Comparison of ENCODE assay signal across 1 fruit fly cellular context in the genomic region with DNA sequence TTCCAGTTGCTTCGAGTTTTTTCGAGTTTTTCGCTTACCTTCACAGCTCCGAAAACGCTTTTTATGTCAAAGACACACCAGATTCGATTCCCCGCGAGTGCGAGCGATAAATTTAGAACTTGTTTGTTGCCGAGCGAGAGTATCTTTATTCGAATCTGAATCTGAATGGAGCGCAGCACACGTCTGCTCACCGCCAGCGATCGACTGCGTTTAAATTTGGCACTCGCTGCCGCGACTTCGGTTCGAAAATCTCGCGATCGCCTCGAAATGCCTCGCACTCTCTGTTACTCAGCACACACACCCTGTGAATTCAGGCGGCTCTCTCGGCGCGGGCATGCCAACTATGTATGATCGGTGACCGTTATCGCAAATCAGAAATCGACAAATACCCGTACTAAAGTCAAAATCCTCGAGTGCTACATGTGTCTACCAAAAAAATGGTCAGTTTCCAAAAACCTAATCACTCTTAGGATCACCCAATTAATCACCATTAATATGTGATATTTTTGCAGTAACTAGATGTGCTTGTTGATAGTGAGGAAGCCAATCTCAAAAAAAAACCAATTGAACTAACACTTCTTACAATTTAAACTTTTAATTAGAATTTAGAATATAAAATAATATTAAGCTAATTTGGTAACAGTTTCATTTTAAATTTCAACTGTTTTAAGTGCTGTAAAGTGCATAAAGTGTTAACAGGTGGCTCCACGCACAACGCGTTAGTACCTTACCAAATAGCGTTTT.
TF ChIP-seq lines count a peak whose summit lies in the region.

A gene (minus strand): TSS at position 216 of the 744 bp plus-strand sequence.

TF ChIP-seq in whole organism, embryonic, 481 proteins besides CTCF, POLR2A, EP300 and RAD21 (continued from another document and continues in another):
- 0 out of 2 replicates have a peak, but pooled peaks have one; percentile 25 for TF ChIP-seq danr (GFP tag; IDR thresholded peaks at IDR 0.05; lab: Robert Waterston, UW)
- no peak for TF ChIP-seq croc (GFP tag; conservative IDR thresholded peaks at IDR 0.05; lab: Robert Waterston, UW)
- peak; percentile 75 for TF ChIP-seq cwo (GFP tag; optimal IDR thresholded peaks at IDR 0.05; lab: Kevin White, UChicago)
- TF ChIP-seq stc (GFP tag; IDR thresholded peaks at IDR 0.05; lab: Robert Waterston, UW): no peak
- TF ChIP-seq hbn (GFP tag; IDR thresholded peaks at IDR 0.05; lab: Robert Waterston, UW; ENCODE audit: partially characterized antibody): no peak
- TF ChIP-seq Hr51 (GFP tag; optimal IDR thresholded peaks at IDR 0.05; lab: Kevin White, UChicago): peak; percentile 27
- no peak for TF ChIP-seq hkb (optimal IDR thresholded peaks at IDR 0.05; lab: Kevin White, UChicago)
- peak; percentile 53 for TF ChIP-seq hkb (GFP tag; IDR thresholded peaks at IDR 0.05; lab: Robert Waterston, UW)
- TF ChIP-seq CG14667 (GFP tag; IDR thresholded peaks at IDR 0.05; lab: Robert Waterston, UW): peak; percentile 6; the same call in 1 of the 2 replicates
- TF ChIP-seq HmgD (GFP tag; optimal IDR thresholded peaks at IDR 0.05; lab: Kevin White, UChicago): peak; percentile 3
- TF ChIP-seq nmo (GFP tag; optimal IDR thresholded peaks at IDR 0.05; lab: Kevin White, UChicago): peak; percentile 54
- no peak for TF ChIP-seq gcm2 (GFP tag; optimal IDR thresholded peaks at IDR 0.05; lab: Kevin White, UChicago)
- peak in 1 of 2 experiments; percentile 2 for TF ChIP-seq chif (GFP tag; optimal IDR thresholded peaks at IDR 0.05; lab: Kevin White, UChicago)
- TF ChIP-seq NC2β (GFP tag; optimal IDR thresholded peaks at IDR 0.05; lab: Kevin White, UChicago): no peak
- TF ChIP-seq Antp (GFP tag; optimal IDR thresholded peaks at IDR 0.05; lab: Kevin White, UChicago): no peak
- TF ChIP-seq CG6813 (GFP tag; optimal IDR thresholded peaks at IDR 0.05; lab: Kevin White, UChicago): peak; percentile 48
- TF ChIP-seq H15 (GFP tag; IDR thresholded peaks at IDR 0.05; lab: Robert Waterston, UW): no peak
- TF ChIP-seq CG18262 (tag; optimal IDR thresholded peaks at IDR 0.05; lab: Kevin White, UChicago): no peak
- no peak for TF ChIP-seq tx (GFP tag; optimal IDR thresholded peaks at IDR 0.05; lab: Kevin White, UChicago)
- TF ChIP-seq Optix (GFP tag; IDR thresholded peaks at IDR 0.05; lab: Robert Waterston, UW): 0 out of 3 replicates have a peak, but pooled peaks have one; percentile 5
- no peak for TF ChIP-seq lov (optimal IDR thresholded peaks at IDR 0.05; lab: Kevin White, UChicago)
- TF ChIP-seq lov (GFP tag; IDR thresholded peaks at IDR 0.05; lab: Robert Waterston, UW): 0 out of 3 replicates have a peak, but pooled peaks have one; percentile 55
- peak; percentile 33; the same call in 1 of the 2 replicates for TF ChIP-seq CG43689 (GFP tag; IDR thresholded peaks at IDR 0.05; lab: Robert Waterston, UW)
- TF ChIP-seq gro (GFP tag; optimal IDR thresholded peaks at IDR 0.05; lab: Kevin White, UChicago): no peak
- peak; percentile 5 for TF ChIP-seq CG1529 (GFP tag; optimal IDR thresholded peaks at IDR 0.05; lab: Kevin White, UChicago)
- TF ChIP-seq Kr (GFP tag; optimal IDR thresholded peaks at IDR 0.05; lab: Kevin White, UChicago): no peak
- TF ChIP-seq CG6683 (GFP tag; optimal IDR thresholded peaks at IDR 0.05; lab: Kevin White, UChicago): no peak
- TF ChIP-seq CG10654 (GFP tag; optimal IDR thresholded peaks at IDR 0.05; lab: Kevin White, UChicago): no peak
- TF ChIP-seq CG11398 (GFP tag; optimal IDR thresholded peaks at IDR 0.05; lab: Kevin White, UChicago): no peak
- TF ChIP-seq CG10366 (GFP tag; IDR thresholded peaks at IDR 0.05; lab: Robert Waterston, UW): peak; percentile 31
- peak; percentile 51 for TF ChIP-seq lbe (GFP tag; optimal IDR thresholded peaks at IDR 0.05; lab: Kevin White, UChicago)
- TF ChIP-seq CG31365 (tag; optimal IDR thresholded peaks at IDR 0.05; lab: Kevin White, UChicago): no peak
- TF ChIP-seq CG18599 (GFP tag; optimal IDR thresholded peaks at IDR 0.05; lab: Kevin White, UChicago): peak; percentile 38
- TF ChIP-seq CG15601 (tag; optimal IDR thresholded peaks at IDR 0.05; lab: Kevin White, UChicago): peak; percentile 0
- TF ChIP-seq CG11504 (tag; optimal IDR thresholded peaks at IDR 0.05; lab: Kevin White, UChicago): peak; percentile 40
- TF ChIP-seq slou (GFP tag; optimal IDR thresholded peaks at IDR 0.05; lab: Kevin White, UChicago): no peak
- TF ChIP-seq cato (GFP tag; optimal IDR thresholded peaks at IDR 0.05; lab: Kevin White, UChicago; ENCODE audit: borderline replicate concordance): no peak
- TF ChIP-seq ftz-f1 (GFP tag; optimal IDR thresholded peaks at IDR 0.05; lab: Kevin White, UChicago): no peak
- TF ChIP-seq CG1602 (GFP tag; optimal IDR thresholded peaks at IDR 0.05; lab: Kevin White, UChicago): no peak
- TF ChIP-seq HHEX (GFP tag; optimal IDR thresholded peaks at IDR 0.05; lab: Kevin White, UChicago): no peak
- TF ChIP-seq onecut (GFP tag; IDR thresholded peaks at IDR 0.05; lab: Robert Waterston, UW): 0 out of 2 replicates have a peak, but pooled peaks have one; percentile 28
- TF ChIP-seq dimm (GFP tag; IDR thresholded peaks at IDR 0.05; lab: Robert Waterston, UW): no peak
- peak; percentile 61; the same call in 1 of the 2 replicates for TF ChIP-seq CG5953 (GFP tag; IDR thresholded peaks at IDR 0.05; lab: Robert Waterston, UW)
- peak; percentile 41; the same call in 1 of the 3 replicates for TF ChIP-seq CG14860 (GFP tag; IDR thresholded peaks at IDR 0.05; lab: Robert Waterston, UW; ENCODE audit: partially characterized antibody)
- TF ChIP-seq amos (GFP tag; IDR thresholded peaks at IDR 0.05; lab: Robert Waterston, UW; ENCODE audit: partially characterized antibody): peak; percentile 51; the same call in 1 of the 2 replicates
- peak; percentile 80 for TF ChIP-seq CG32532 (GFP tag; IDR thresholded peaks at IDR 0.05; lab: Robert Waterston, UW)
- peak; percentile 50; the same call in 1 of the 2 replicates for TF ChIP-seq E2f1 (GFP tag; IDR thresholded peaks at IDR 0.05; lab: Robert Waterston, UW)
- TF ChIP-seq row (GFP tag; IDR thresholded peaks at IDR 0.05; lab: Robert Waterston, UW): peak; percentile 83
- TF ChIP-seq CG32767 (GFP tag; IDR thresholded peaks at IDR 0.05; lab: Robert Waterston, UW): peak; percentile 30; the same call in 1 of the 2 replicates
- peak; percentile 52; the same call in 1 of the 2 replicates for TF ChIP-seq tna (GFP tag; IDR thresholded peaks at IDR 0.05; lab: Robert Waterston, UW; ENCODE audit: partially characterized antibody)
- TF ChIP-seq Poxn (GFP tag; IDR thresholded peaks at IDR 0.05; lab: Robert Waterston, UW): no peak
- no peak for TF ChIP-seq maf-S (GFP tag; optimal IDR thresholded peaks at IDR 0.05; lab: Kevin White, UChicago)
- TF ChIP-seq NFAT (GFP tag; IDR thresholded peaks at IDR 0.05; lab: Robert Waterston, UW): peak; percentile 70
- no peak for TF ChIP-seq Dll (GFP tag; IDR thresholded peaks at IDR 0.05; lab: Robert Waterston, UW; ENCODE audit: partially characterized antibody)
- no peak for TF ChIP-seq Spps (tag; optimal IDR thresholded peaks at IDR 0.05; lab: Kevin White, UChicago)
- no peak for TF ChIP-seq ewg (GFP tag; optimal IDR thresholded peaks at IDR 0.05; lab: Kevin White, UChicago)
- peak; percentile 29; the same call in 1 of the 3 replicates for TF ChIP-seq sr (GFP tag; IDR thresholded peaks at IDR 0.05; lab: Robert Waterston, UW)
- TF ChIP-seq insv (GFP tag; optimal IDR thresholded peaks at IDR 0.05; lab: Kevin White, UChicago): peak in 1 of 2 experiments; percentile 51
- no peak for TF ChIP-seq Fer2 (tag; optimal IDR thresholded peaks at IDR 0.05; lab: Kevin White, UChicago)
- peak; percentile 48; the same call in 1 of the 3 replicates for TF ChIP-seq CG11695 (GFP tag; IDR thresholded peaks at IDR 0.05; lab: Robert Waterston, UW)
- peak; percentile 16 for TF ChIP-seq Sox102F (GFP tag; optimal IDR thresholded peaks at IDR 0.05; lab: Kevin White, UChicago)
- peak; percentile 93 for TF ChIP-seq trem (tag; optimal IDR thresholded peaks at IDR 0.05; lab: Kevin White, UChicago)
- TF ChIP-seq CG6175 (GFP tag; IDR thresholded peaks at IDR 0.05; lab: Robert Waterston, UW): peak; percentile 44; the same call in 1 of the 3 replicates
- peak; percentile 38 for TF ChIP-seq CG12391 (tag; optimal IDR thresholded peaks at IDR 0.05; lab: Kevin White, UChicago)
- TF ChIP-seq CG3065 (GFP tag; optimal IDR thresholded peaks at IDR 0.05; lab: Kevin White, UChicago): no peak
- TF ChIP-seq CG17359 (tag; optimal IDR thresholded peaks at IDR 0.05; lab: Kevin White, UChicago): peak; percentile 11
- TF ChIP-seq disco-r (GFP tag; optimal IDR thresholded peaks at IDR 0.05; lab: Kevin White, UChicago): peak; percentile 48
- TF ChIP-seq ham (GFP tag; IDR thresholded peaks at IDR 0.05; lab: Robert Waterston, UW): no peak
- TF ChIP-seq CG10321 (GFP tag; IDR thresholded peaks at IDR 0.05; lab: Robert Waterston, UW): no peak
- TF ChIP-seq CG3838 (GFP tag; optimal IDR thresholded peaks at IDR 0.05; lab: Kevin White, UChicago): no peak
- TF ChIP-seq Chrac-16 (GFP tag; optimal IDR thresholded peaks at IDR 0.05; lab: Kevin White, UChicago): no peak
- TF ChIP-seq CG18764 (GFP tag; optimal IDR thresholded peaks at IDR 0.05; lab: Kevin White, UChicago): no peak
- TF ChIP-seq CG4404 (GFP tag; IDR thresholded peaks at IDR 0.05; lab: Robert Waterston, UW): no peak
- no peak for TF ChIP-seq CG16815 (GFP tag; optimal IDR thresholded peaks at IDR 0.05; lab: Kevin White, UChicago)
- peak; percentile 33 for TF ChIP-seq CG2678 (tag; optimal IDR thresholded peaks at IDR 0.05; lab: Kevin White, UChicago)
- TF ChIP-seq tll (GFP tag; optimal IDR thresholded peaks at IDR 0.05; lab: Kevin White, UChicago): peak in 1 of 2 experiments; percentile 4
- no peak for TF ChIP-seq ems (GFP tag; optimal IDR thresholded peaks at IDR 0.05; lab: Kevin White, UChicago)
- peak; percentile 27; the same call in 1 of the 2 replicates for TF ChIP-seq CG11085 (GFP tag; IDR thresholded peaks at IDR 0.05; lab: Robert Waterston, UW)
- peak; percentile 19 for TF ChIP-seq ash1 (GFP tag; optimal IDR thresholded peaks at IDR 0.05; lab: Kevin White, UChicago)
- TF ChIP-seq CG13296 (GFP tag; optimal IDR thresholded peaks at IDR 0.05; lab: Kevin White, UChicago): peak; percentile 56
- no peak for TF ChIP-seq CG9876 (GFP tag; optimal IDR thresholded peaks at IDR 0.05; lab: Kevin White, UChicago)
- no peak for TF ChIP-seq CG12744 (GFP tag; optimal IDR thresholded peaks at IDR 0.05; lab: Kevin White, UChicago)
- TF ChIP-seq ind (GFP tag; optimal IDR thresholded peaks at IDR 0.05; lab: Kevin White, UChicago): peak; percentile 51
- TF ChIP-seq CG12155 (GFP tag; optimal IDR thresholded peaks at IDR 0.05; lab: Kevin White, UChicago): peak; percentile 94
- no peak for TF ChIP-seq fu2 (GFP tag; optimal IDR thresholded peaks at IDR 0.05; lab: Kevin White, UChicago)
- 0 out of 2 replicates have a peak, but pooled peaks have one; percentile 16 for TF ChIP-seq ato (GFP tag; IDR thresholded peaks at IDR 0.05; lab: Robert Waterston, UW; ENCODE audit: partially characterized antibody)
- TF ChIP-seq p53 (GFP tag; optimal IDR thresholded peaks at IDR 0.05; lab: Kevin White, UChicago): no peak
- peak in 1 of 3 experiments; percentile 16 for TF ChIP-seq Stat92E (GFP tag; optimal IDR thresholded peaks at IDR 0.05; lab: Kevin White, UChicago)
- no peak for TF ChIP-seq fd64A (GFP tag; optimal IDR thresholded peaks at IDR 0.05; lab: Kevin White, UChicago)
- TF ChIP-seq Nf-YC (tag; optimal IDR thresholded peaks at IDR 0.05; lab: Kevin White, UChicago): peak; percentile 50
- no peak for TF ChIP-seq CkIIα-i1 (GFP tag; IDR thresholded peaks at IDR 0.05; lab: Robert Waterston, UW)
- no peak for TF ChIP-seq Oaz (GFP tag; IDR thresholded peaks at IDR 0.05; lab: Robert Waterston, UW)
- peak; percentile 45 for TF ChIP-seq Hmr (GFP tag; optimal IDR thresholded peaks at IDR 0.05; lab: Kevin White, UChicago)
- TF ChIP-seq caup (GFP tag; optimal IDR thresholded peaks at IDR 0.05; lab: Kevin White, UChicago; ENCODE audit: severe bottlenecking): peak; percentile 41
- no peak for TF ChIP-seq repo (GFP tag; optimal IDR thresholded peaks at IDR 0.05; lab: Kevin White, UChicago)
- no peak for TF ChIP-seq sima (GFP tag; optimal IDR thresholded peaks at IDR 0.05; lab: Kevin White, UChicago)
- no peak for TF ChIP-seq Mes4 (GFP tag; optimal IDR thresholded peaks at IDR 0.05; lab: Kevin White, UChicago)
- TF ChIP-seq CG9727 (GFP tag; optimal IDR thresholded peaks at IDR 0.05; lab: Kevin White, UChicago): peak; percentile 16
- TF ChIP-seq CG2199 (GFP tag; IDR thresholded peaks at IDR 0.05; lab: Robert Waterston, UW): peak; percentile 26; the same call in 1 of the 3 replicates
- no peak for TF ChIP-seq zen2 (GFP tag; IDR thresholded peaks at IDR 0.05; lab: Robert Waterston, UW; ENCODE audit: partially characterized antibody)
- no peak for TF ChIP-seq prd (optimal IDR thresholded peaks at IDR 0.05; lab: Kevin White, UChicago)
- peak; percentile 59 for TF ChIP-seq prd (GFP tag; IDR thresholded peaks at IDR 0.05; lab: Robert Waterston, UW)
- no peak for TF ChIP-seq CG17612 (GFP tag; IDR thresholded peaks at IDR 0.05; lab: Robert Waterston, UW)
- TF ChIP-seq bbx (GFP tag; IDR thresholded peaks at IDR 0.05; lab: Robert Waterston, UW; ENCODE audit: partially characterized antibody): peak; percentile 71
- TF ChIP-seq CG8089 (GFP tag; optimal IDR thresholded peaks at IDR 0.05; lab: Kevin White, UChicago): no peak
- TF ChIP-seq Sry-β (GFP tag; optimal IDR thresholded peaks at IDR 0.05; lab: Kevin White, UChicago): no peak
- no peak for TF ChIP-seq CG8944 (GFP tag; optimal IDR thresholded peaks at IDR 0.05; lab: Kevin White, UChicago)
- peak; percentile 90 for TF ChIP-seq CG9797 (GFP tag; optimal IDR thresholded peaks at IDR 0.05; lab: Kevin White, UChicago)
- no peak for TF ChIP-seq CG4282 (GFP tag; optimal IDR thresholded peaks at IDR 0.05; lab: Kevin White, UChicago)
- TF ChIP-seq CG7357 (GFP tag; IDR thresholded peaks at IDR 0.05; lab: Robert Waterston, UW): no peak; the same call in 2 of the 3 replicates
- TF ChIP-seq CG17802 (tag; optimal IDR thresholded peaks at IDR 0.05; lab: Kevin White, UChicago): no peak
- TF ChIP-seq Mrtf (GFP tag; IDR thresholded peaks at IDR 0.05; lab: Robert Waterston, UW): no peak
- peak; percentile 74 for TF ChIP-seq sens (GFP tag; lab: Kevin White, UChicago)
- no peak for TF ChIP-seq ATbp (GFP tag; optimal IDR thresholded peaks at IDR 0.05; lab: Kevin White, UChicago)
- no peak for TF ChIP-seq CG8478 (optimal IDR thresholded peaks at IDR 0.05; lab: Kevin White, UChicago)
- TF ChIP-seq CG4854 (GFP tag; optimal IDR thresholded peaks at IDR 0.05; lab: Kevin White, UChicago): no peak
- no peak for TF ChIP-seq CG3163 (GFP tag; optimal IDR thresholded peaks at IDR 0.05; lab: Kevin White, UChicago)
- no peak for TF ChIP-seq en (GFP tag; optimal IDR thresholded peaks at IDR 0.05; lab: Kevin White, UChicago)
- TF ChIP-seq Scr (GFP tag; IDR thresholded peaks at IDR 0.05; lab: Robert Waterston, UW; ENCODE audit: partially characterized antibody): peak; percentile 20; the same call in 1 of the 2 replicates
